Worm (Caenorhabditis elegans): ENCODE results near the gene sex-1.

DNA sequence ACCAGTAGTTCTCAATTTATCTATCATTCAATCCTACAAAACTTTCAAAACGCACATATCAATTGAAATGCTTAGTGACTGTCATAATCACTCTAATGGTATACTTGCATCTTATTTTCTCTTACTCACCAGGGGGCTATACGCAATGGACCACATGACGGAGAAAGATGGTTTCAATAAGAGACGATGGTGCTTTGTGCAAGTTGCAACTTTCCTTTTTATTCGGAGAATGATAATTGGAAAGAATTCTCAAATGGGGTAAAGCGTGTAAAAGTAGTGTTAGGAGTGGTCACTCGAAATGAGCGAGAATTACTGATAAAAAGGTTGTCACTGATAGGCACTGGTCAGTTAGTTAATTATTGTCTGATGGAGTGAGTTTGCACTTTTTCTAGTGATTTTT is 3.3 kb upstream of the sex-1 start:
- no peak for TF ChIP-seq aly-1 (tag; optimal IDR thresholded peaks at IDR 0.05)
- no peak for TF ChIP-seq hnd-1 (tag; optimal IDR thresholded peaks at IDR 0.05)
- TF ChIP-seq B0310.2 (tag; optimal IDR thresholded peaks at IDR 0.05), result no peak
- TF ChIP-seq sea-1 (GFP tag; conservative IDR thresholded peaks at IDR 0.05), result no peak
- no peak for TF ChIP-seq ama-1 (optimal IDR thresholded peaks at IDR 0.05)
- no peak for TF ChIP-seq ets-7 (tag; optimal IDR thresholded peaks at IDR 0.05)
- TF ChIP-seq flt-1 (GFP tag; IDR thresholded peaks at IDR 0.05), result no peak
- TF ChIP-seq hmg-4 (GFP tag; optimal IDR thresholded peaks at IDR 0.05), result no peak
